Fruit fly (Drosophila melanogaster) Kc167 (cell line): ENCODE measurements around the gene Mst84Da.

ENCODE experiments used
- h ChIP-seq: fragments of >200 bp; optimal IDR thresholded peaks from 3 replicates; lab custom pipeline; 2018; ENCODE audit warnings: missing external identifiers
- insv ChIP-seq: fragments of >200 bp; optimal IDR thresholded peaks from 3 replicates; lab custom pipeline; 2018; ENCODE audit warnings: missing external identifiers

dm6 chr3R:7334613-7335012 is 31.0 kb upstream of the Mst84Da start:
- TF ChIP-seq h (lab: Kevin White, UChicago) = no peak
- no peak for TF ChIP-seq insv (lab: Kevin White, UChicago)
